Worm (Caenorhabditis elegans) whole organism, L4/young adult: ENCODE measurements around the gene idpp-1.

Source experiments
- W03F9.2 ChIP-seq: fragments of 150-350 bp; optimal IDR thresholded peaks from 2 replicates; lab custom pipeline; 2014; ENCODE audit warnings: missing biosample characterization, missing genetic modification characterization
- dao-5 ChIP-seq: sonication (generic microtip); optimal IDR thresholded peaks from 2 replicates; lab custom pipeline; 2016; ENCODE audit warnings: missing genotype, missing genetic modification characterization, moderate library complexity, missing compliant biosample characterization
- him-1 ChIP-seq: sonication (generic microtip); optimal IDR thresholded peaks from 2 replicates; lab custom pipeline; 2016; ENCODE audit warnings: missing genotype, missing genetic modification reagents, missing genetic modification characterization, missing compliant biosample characterization

The idpp-1 gene

DNA sequence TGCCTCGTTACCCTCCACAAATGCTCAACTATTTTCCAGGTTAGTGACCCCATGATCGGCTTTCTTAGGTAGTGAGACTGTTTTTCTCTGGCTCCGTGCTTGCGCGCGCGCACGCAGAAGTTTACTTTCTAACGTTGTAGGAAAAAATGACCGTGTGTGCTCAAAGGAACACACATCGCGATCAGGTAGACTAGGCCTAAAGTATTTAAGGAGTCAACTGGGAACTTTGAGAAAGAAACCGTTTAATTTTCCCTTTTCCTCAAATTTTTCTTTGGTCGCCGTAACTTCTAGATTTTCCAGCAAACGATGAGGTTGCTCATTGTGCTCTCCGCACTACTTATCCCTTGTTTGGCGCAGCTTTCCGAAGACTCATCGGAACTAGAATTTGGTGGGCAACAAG lies at the start of gene idpp-1:
Gene idpp-1 (plus strand): TSS at position 301 of the 400 bp plus-strand sequence.
- no peak for TF ChIP-seq W03F9.2
- TF ChIP-seq dao-5 (tag; lab: Kevin White, UChicago) = no peak
- no peak for TF ChIP-seq him-1 (tag; lab: Kevin White, UChicago)

ce11 chrIII:691933-692332 lies 48.5 kb upstream of the idpp-1 start, which contains the start of gene W02B3.7:
Gene W02B3.7, minus strand, starts transcription at chrIII:692033.
- TF ChIP-seq dao-5 (tag; lab: Kevin White, UChicago) (no peak), him-1 (tag; lab: Kevin White, UChicago) (no peak), W03F9.2 (no peak)

DNA sequence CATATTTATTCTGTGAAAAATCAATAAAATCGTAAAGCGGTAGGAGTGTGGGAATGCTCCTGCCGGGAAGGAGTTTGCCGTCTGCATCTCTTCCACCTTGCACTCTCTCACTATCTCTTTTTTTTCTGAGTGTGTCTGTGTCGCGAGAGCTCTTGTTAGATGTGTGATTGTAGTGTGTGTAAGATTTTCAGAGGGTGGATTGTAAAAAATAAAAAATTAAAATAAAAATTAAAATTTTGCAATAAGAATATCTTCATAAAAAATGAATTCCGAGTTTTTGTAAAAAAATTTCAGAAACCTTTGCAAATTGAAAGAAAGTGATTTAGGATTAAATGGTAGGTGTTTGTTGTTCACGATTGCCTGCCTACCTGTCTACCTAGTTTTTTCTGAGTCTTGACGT lies 44.1 kb upstream of the idpp-1 start, which contains the start of gene sel-15:
Gene sel-15 (minus strand): TSS at position 101 of the 400 bp plus-strand sequence.
- TF ChIP-seq him-1 (tag; lab: Kevin White, UChicago) (no peak), dao-5 (tag; lab: Kevin White, UChicago) (no peak), W03F9.2 (no peak)

DNA sequence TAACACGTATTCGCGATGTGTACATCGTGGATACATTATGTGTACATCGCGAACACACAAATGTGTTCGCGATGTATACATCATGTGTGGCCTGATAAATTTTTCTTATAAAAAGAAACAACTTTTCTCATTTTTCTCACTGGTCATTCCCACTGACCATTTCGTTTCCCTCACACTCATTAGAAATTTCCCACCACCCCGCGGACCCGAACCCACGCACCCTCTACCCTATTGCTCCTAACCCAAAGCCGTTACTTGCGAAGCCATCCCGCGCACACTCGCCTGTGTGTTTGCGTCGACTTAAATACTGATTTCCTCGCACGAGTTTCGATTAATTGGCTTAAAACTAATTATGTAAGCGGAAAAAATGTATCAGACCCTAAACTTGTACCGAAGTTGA lies 41.7 kb upstream of the idpp-1 start:
- TF ChIP-seq him-1 (tag; lab: Kevin White, UChicago) (no peak), dao-5 (tag; lab: Kevin White, UChicago) (peak; percentile 58), W03F9.2 (no peak)

- TF ChIP-seq dao-5 (tag; lab: Kevin White, UChicago) = no peak
- no peak for TF ChIP-seq W03F9.2
- no peak for TF ChIP-seq him-1 (tag; lab: Kevin White, UChicago)
Measured at ce11 chrIII:710042-710441, 30.4 kb upstream of the idpp-1 start.

DNA sequence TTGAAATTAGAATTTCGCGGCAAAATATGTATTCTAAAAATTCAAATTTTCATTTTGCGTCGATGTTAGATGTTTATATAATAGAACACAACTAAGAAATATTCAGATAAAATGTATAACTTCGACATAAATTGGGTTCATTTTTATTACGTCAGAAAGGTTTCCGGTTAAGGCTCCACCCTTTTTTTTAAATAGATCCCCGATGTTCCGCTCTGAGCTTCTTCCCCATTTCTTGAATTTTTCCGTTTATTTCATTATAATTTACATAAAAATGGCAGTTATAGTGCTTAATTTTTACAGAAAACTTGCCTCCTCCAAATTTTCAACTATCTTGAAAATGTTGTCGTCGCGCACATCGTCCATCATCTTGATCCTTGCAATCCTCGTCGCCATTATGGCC lies 15.7 kb upstream of the idpp-1 start, which contains the start of gene flp-24:
Gene flp-24 (plus strand): TSS at position 301 of the 400 bp plus-strand sequence.
- TF ChIP-seq him-1 (tag; lab: Kevin White, UChicago) (no peak), dao-5 (tag; lab: Kevin White, UChicago) (no peak), W03F9.2 (no peak)

DNA sequence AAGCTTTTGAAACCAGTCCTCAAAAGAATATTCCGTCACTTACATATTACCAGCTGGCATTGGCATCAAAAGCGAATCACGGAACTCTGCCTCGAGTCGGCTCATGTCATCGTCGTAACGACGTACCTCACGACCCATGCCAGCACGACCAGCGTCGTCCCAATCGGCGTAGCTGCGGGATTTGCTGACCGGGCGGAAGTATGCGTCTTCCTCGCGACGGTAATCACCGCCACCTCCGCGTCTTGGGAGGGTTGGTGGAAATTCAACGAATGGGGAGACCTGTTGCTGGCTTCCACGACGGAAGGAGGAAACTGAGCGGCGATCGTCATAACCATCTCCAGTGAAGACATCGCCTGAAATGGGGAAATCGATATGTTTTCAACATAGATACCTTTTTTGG lies 12.4 kb upstream of the idpp-1 start:
- TF ChIP-seq W03F9.2 = no peak
- TF ChIP-seq dao-5 (tag; lab: Kevin White, UChicago) = no peak
- TF ChIP-seq him-1 (tag; lab: Kevin White, UChicago) = no peak

ce11 chrIII:728694-729093 lies 11.8 kb upstream of the idpp-1 start:
- TF ChIP-seq him-1 (tag; lab: Kevin White, UChicago) (no peak), dao-5 (tag; lab: Kevin White, UChicago) (no peak), W03F9.2 (no peak)

DNA sequence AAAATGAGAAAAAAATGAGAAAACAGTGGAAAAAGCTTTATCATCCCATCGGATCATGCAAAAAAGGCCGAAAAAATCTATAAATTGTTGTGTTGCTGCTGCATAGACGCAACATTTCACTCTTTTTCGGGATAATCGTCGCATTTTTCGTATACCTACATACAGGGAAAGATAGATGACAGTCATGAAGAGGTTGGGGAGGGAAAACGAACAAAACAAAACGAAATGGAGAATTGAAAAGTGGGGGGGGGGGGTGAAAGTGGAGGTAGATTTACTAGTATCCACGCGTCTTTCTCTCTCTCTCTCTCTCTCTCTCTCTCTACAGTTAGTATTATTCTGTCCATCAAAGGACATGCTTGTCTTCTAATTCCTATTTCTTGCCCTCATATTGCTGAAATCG lies 4.0 kb downstream of the idpp-1 start:
- TF ChIP-seq dao-5 (tag; lab: Kevin White, UChicago) (no peak), him-1 (tag; lab: Kevin White, UChicago) (no peak)

DNA sequence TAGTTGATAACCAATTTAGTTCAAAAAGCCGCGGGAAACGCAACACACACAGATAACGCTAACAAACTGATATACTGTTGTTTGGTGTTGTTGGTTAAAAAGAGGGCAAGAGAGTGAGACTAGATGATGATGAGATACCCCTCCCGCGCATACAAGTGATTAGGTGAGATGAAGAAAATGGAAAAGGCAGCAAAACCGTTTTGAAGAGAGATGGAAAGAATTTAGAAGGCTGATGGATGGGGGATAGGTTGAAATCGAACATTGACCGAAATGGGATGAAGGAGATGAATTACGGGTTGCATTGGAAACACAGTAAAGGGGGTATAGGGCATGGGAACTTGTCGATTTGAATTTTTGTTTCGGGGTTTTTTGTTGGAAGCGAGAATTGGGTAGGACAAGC lies 8.3 kb downstream of the idpp-1 start:
- TF ChIP-seq him-1 (tag; lab: Kevin White, UChicago) = no peak
- TF ChIP-seq dao-5 (tag; lab: Kevin White, UChicago) = no peak
- TF ChIP-seq W03F9.2 = no peak

DNA sequence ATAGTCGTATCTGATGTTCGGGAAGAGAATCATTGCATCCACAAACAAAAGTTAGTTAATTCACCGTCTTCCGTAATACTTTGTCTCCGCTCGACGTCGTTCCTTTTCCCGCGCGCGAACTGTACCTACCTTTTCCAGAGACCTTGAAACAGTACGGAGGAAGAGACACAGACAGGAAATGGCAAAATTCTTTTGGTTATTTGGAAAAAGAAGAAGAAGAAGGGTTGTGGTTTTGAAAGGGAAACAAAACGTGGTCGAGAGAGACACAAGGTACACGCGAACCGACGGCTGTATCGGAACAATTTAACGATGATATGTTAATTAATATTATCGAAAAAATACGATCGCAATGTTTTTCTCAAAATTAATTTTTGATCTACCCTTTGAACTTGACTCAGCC lies 9.5 kb downstream of the idpp-1 start:
- no peak for TF ChIP-seq him-1 (tag; lab: Kevin White, UChicago)
- TF ChIP-seq dao-5 (tag; lab: Kevin White, UChicago) = no peak
- TF ChIP-seq W03F9.2 = no peak

DNA sequence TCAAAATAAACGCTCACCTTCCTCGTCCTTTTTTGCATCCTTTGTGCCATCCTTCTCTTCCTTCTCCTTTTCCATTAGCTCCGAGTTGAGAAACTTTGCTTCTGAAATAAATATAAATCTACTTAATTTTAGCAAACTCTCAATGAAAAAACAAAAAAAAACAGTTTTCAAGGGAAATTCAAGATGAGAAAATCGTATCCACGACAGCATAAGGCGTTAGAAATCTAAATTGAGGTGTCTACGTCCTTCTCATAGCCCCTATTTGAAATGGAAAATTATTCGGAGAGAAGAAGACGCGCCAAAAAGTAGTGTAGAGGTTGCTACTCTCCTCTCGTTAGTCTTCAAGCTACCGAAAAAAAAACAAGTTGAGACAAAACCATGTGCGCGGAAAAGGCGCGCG lies 11.8 kb downstream of the idpp-1 start, which contains the start of gene pat-12:
Gene pat-12 (minus strand): TSS at position 101 of the 400 bp plus-strand sequence.
- TF ChIP-seq dao-5 (tag; lab: Kevin White, UChicago) (no peak), W03F9.2 (no peak), him-1 (tag; lab: Kevin White, UChicago) (no peak)

ce11 chrIII:754371-754770 lies 13.9 kb downstream of the idpp-1 start:
- no peak for TF ChIP-seq W03F9.2
- no peak for TF ChIP-seq him-1 (tag; lab: Kevin White, UChicago)
- no peak for TF ChIP-seq dao-5 (tag; lab: Kevin White, UChicago)

ce11 chrIII:757981-758380 lies 17.5 kb downstream of the idpp-1 start, which contains the start of gene T17H7.7:
Gene T17H7.7, minus strand, starts transcription at chrIII:758081.
- no peak for TF ChIP-seq him-1 (tag; lab: Kevin White, UChicago)
- TF ChIP-seq dao-5 (tag; lab: Kevin White, UChicago) = no peak
- no peak for TF ChIP-seq W03F9.2

DNA sequence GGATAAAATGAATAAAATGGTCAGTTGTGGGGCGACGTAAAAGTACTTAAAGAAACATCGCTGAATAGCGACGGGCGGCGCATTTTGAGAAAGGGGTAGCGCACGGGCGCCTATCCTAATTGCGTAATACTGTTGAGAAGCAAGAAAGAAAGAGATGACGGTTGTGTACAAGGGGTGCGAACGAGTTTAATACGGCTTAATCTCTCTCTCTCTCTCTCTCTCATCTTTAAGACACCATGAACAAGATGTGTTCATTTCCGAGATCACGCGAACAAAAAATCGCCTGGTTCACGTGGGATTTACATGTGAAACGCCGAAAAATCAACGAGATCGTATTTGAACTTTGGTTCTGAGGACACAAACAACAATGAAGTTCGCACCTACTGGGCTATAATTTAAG lies 19.2 kb downstream of the idpp-1 start:
- TF ChIP-seq him-1 (tag; lab: Kevin White, UChicago) (no peak), W03F9.2 (no peak), dao-5 (tag; lab: Kevin White, UChicago) (no peak)
